Worm (Caenorhabditis elegans) whole organism, L1 larva: ENCODE data around the gene B0464.6.

Source experiments
- ama-1 ChIP-seq: fragments of 150-350 bp; optimal IDR thresholded peaks from 2 replicates; lab custom pipeline; 2014
- ceh-8 ChIP-seq: fragments of 200-800 bp; sonication (Bioruptor generic); optimal IDR thresholded peaks from 2 replicates; lab custom pipeline; 2018; ENCODE audit warnings: mild to moderate bottlenecking, missing genetic modification characterization, moderate library complexity, missing compliant biosample characterization
- nhr-28 ChIP-seq: fragments of 150-350 bp; optimal IDR thresholded peaks from 2 replicates; lab custom pipeline; 2014; ENCODE audit warnings: missing biosample characterization, missing genetic modification characterization
- snpc-4 ChIP-seq: fragments of 150-350 bp; optimal IDR thresholded peaks from 2 replicates; lab custom pipeline; 2014; ENCODE audit warnings: missing biosample characterization, missing genetic modification characterization
- unc-62 ChIP-seq: fragments of 150-350 bp; optimal IDR thresholded peaks from 2 replicates; lab custom pipeline; 2014; ENCODE audit warnings: missing biosample characterization, missing genetic modification reagents, missing genetic modification characterization
- zag-1 ChIP-seq: fragments of 150-350 bp; optimal IDR thresholded peaks from 2 replicates; lab custom pipeline; 2014; ENCODE audit warnings: missing biosample characterization, missing genetic modification characterization

DNA sequence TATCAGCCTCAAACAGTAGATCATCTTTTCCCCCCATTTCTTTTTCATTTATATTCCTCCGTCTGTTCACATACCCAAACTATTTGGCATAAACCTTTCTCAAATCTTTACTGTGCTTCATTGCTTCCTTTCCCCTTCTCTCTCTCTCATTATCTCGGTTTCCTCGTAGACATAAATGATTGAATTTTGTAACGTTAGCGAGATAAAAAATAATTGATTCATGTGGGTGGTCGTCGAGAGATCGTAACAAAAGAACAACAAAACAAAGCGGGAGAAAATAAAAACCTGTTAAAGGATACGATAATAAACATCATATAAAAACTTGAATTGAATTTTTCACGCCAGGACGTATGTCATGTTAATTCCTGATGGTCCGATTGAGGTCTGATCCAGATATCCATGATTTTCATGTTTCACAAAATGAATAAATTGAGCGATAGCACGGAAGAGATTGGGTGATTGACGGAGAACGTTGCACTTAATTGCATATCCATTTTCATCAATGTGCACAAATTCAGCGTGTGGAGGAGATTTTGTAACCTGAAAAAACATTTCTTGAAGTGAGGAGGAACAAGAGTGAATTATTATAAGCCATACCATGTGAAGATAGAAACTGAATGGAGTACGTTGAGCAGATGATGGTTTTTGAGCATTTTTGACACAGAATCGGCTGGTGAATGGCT is 2.8 kb downstream of the B0464.6 start:
- TF ChIP-seq ama-1 (lab: Kevin White, UChicago) (no peak), unc-62 (GFP tag; lab: Kevin White, UChicago) (no peak), zag-1 (tag; lab: Kevin White, UChicago) (no peak), nhr-28 (tag; lab: Kevin White, UChicago) (no peak), ceh-8 (GFP tag; lab: Kevin White, UChicago) (no peak), snpc-4 (tag; lab: Kevin White, UChicago) (no peak)
